Worm (Caenorhabditis elegans) whole organism, L4 larva: ENCODE measurements around the gene R08E5.1.

ENCODE experiments used
- ceh-82 ChIP-seq: sonication (generic microtip); optimal IDR thresholded peaks from 2 replicates; lab custom pipeline; 2017; ENCODE audit warnings: missing biosample characterization, missing genetic modification characterization
- daf-19 ChIP-seq: fragments of 200-800 bp; sonication (Bioruptor generic); conservative IDR thresholded peaks from 2 replicates; pipeline ENCODE4 v1.3.6; 2022; ENCODE audit warnings: missing genetic modification characterization, missing compliant biosample characterization
- egl-27 ChIP-seq: sonication (generic microtip); optimal IDR thresholded peaks from 3 replicates; lab custom pipeline; 2017; ENCODE audit warnings: missing biosample characterization, missing genetic modification reagents, missing genetic modification characterization
- unc-130 ChIP-seq: sonication (generic microtip); optimal IDR thresholded peaks from 2 replicates; lab custom pipeline; 2016; ENCODE audit warnings: missing genetic modification reagents, missing genetic modification characterization, missing compliant biosample characterization

DNA sequence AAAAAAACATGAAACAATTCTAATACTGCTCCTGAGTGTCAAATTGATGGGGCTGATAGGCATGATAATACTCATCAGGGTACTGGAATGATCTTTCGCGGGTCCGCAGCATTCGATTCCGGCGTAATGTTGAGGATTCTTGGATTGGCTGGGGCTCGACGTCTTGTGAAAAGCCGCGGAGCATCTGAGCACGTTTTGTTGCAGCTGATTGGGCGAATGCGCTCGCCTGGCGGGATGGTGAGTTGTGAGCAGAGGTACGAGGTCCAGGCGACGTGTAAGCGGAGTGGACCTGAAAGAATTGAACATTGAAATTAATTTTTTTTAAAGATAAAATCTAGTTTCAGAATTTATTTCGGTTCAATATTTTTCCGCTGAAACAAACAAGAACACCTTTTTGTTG is 42.7 kb upstream of the R08E5.1 start:
- TF ChIP-seq ceh-82 (no peak), egl-27 (tag; lab: Kevin White, UChicago) (no peak), daf-19 (GFP tag; lab: Robert Waterston, UW) (no peak), unc-130 (GFP tag; lab: Kevin White, UChicago) (no peak)
